Worm (Caenorhabditis elegans): ENCODE measurements around the gene ftt-2.

ce11 chrX:11576429-11577088, 28.7 kb downstream of the ftt-2 start:
- no peak for TF ChIP-seq lsy-2 (tag; optimal IDR thresholded peaks at IDR 0.05)
- TF ChIP-seq tra-1 (GFP tag; IDR thresholded peaks at IDR 0.05): no peak

All from whole organism, L4 larva.